Worm (Caenorhabditis elegans) whole organism, late embryonic: ENCODE results near the gene Y54G2A.44.

Source experiments
- ahr-1 ChIP-seq: sonication (generic microtip); optimal IDR thresholded peaks from 2 replicates; lab custom pipeline; 2016; ENCODE audit warnings: missing genetic modification characterization, missing compliant biosample characterization
- ceh-45 ChIP-seq: fragments of 200-800 bp; sonication (Bioruptor generic); IDR thresholded peaks from 2 replicates; pipeline ENCODE4 v1.3.6; 2022; ENCODE audit warnings: missing genetic modification reagents, missing genetic modification characterization, missing compliant biosample characterization
- che-1 ChIP-seq: sonication (generic microtip); optimal IDR thresholded peaks from 2 replicates; lab custom pipeline; 2016; ENCODE audit warnings: mild to moderate bottlenecking, missing genetic modification characterization, missing compliant biosample characterization
- ets-4 ChIP-seq: sonication (generic microtip); optimal IDR thresholded peaks from 2 replicates; lab custom pipeline; 2016; ENCODE audit warnings: missing genetic modification characterization, missing compliant biosample characterization
- fkh-10 ChIP-seq: fragments of 150-350 bp; optimal IDR thresholded peaks from 2 replicates; lab custom pipeline; 2014; ENCODE audit warnings: missing biosample characterization, missing genetic modification reagents, missing genetic modification characterization
- pag-3 ChIP-seq: sonication (generic microtip); optimal IDR thresholded peaks from 2 replicates; lab custom pipeline; 2016; ENCODE audit warnings: missing compliant biosample characterization, missing genetic modification characterization, borderline replicate concordance
- pat-9 ChIP-seq: fragments of 200-800 bp; sonication (Bioruptor generic); optimal IDR thresholded peaks from 2 replicates; lab custom pipeline; 2018; ENCODE audit warnings: mild to moderate bottlenecking, missing genetic modification characterization, moderate library complexity, missing compliant biosample characterization

DNA sequence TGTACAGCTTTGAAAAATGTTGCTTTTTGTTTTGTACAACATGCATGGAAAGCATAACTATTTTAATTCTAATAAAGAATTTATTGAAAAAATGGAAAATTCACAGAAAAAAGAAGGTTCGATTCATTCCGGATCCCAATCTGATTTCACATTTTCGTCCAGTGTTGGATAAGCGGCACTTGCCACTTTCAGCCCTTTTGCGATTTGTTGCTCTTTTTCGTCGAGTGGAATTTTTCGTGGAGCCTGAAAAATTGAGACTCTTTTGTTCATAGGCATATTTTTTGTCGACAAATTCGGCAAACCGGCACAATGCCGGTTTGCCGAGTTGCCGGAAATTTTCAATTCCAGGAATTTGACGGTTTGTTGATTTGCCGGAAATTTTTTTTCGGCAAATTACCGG lies 50.0 kb downstream of the Y54G2A.44 start:
- TF ChIP-seq ets-4 (tag; lab: Kevin White, UChicago) (no peak), ahr-1 (tag; lab: Kevin White, UChicago) (no peak), pag-3 (tag; lab: Kevin White, UChicago) (no peak), pat-9 (tag; lab: Kevin White, UChicago) (no peak), ceh-45 (GFP tag; lab: Robert Waterston, UW) (no peak), che-1 (tag; lab: Kevin White, UChicago) (no peak), fkh-10 (GFP tag; lab: Kevin White, UChicago) (no peak)
